Fruit fly (Drosophila melanogaster) whole organism, embryonic: ENCODE results near the gene Spn27A.
A peak's percentile ranks its signal among the peaks of the same experiment; 100 is the strongest.

Source experiments
- Atf-2 ChIP-seq: fragments of 200-800 bp; sonication (Bioruptor generic); optimal IDR thresholded peaks from 2 replicates; lab custom pipeline; 2016; ENCODE audit warnings: missing biosample characterization, missing genetic modification characterization
- Atf3 ChIP-seq: fragments of 200-800 bp; sonication (Bioruptor generic); optimal IDR thresholded peaks from 3 replicates; lab custom pipeline; 2016; ENCODE audit warnings: missing biosample characterization, missing genetic modification characterization
- Bdp1 ChIP-seq: fragments of 200-800 bp; sonication (Bioruptor generic); optimal IDR thresholded peaks from 3 replicates; lab custom pipeline; 2016; ENCODE audit warnings: missing biosample characterization, missing genetic modification characterization
- Bgb ChIP-seq: fragments of 200-800 bp; sonication (Bioruptor generic); IDR thresholded peaks from 2 replicates; pipeline ENCODE4 v1.3.6; 2022; ENCODE audit warnings: missing biosample characterization, missing genetic modification characterization; ENCODE audit not compliant: partially characterized antibody
- CG10431 ChIP-seq: fragments of 200-800 bp; sonication (Bioruptor generic); optimal IDR thresholded peaks from 3 replicates; lab custom pipeline; 2018; ENCODE audit warnings: missing biosample characterization, mild to moderate bottlenecking, missing genetic modification characterization
- CG11560 ChIP-seq: fragments of 200-800 bp; sonication (Bioruptor generic); IDR thresholded peaks from 3 replicates; pipeline ENCODE4 v1.3.6; 2022; ENCODE audit warnings: missing biosample characterization, missing genetic modification characterization
- CG12219 ChIP-seq: fragments of 200-800 bp; sonication (Bioruptor generic); optimal IDR thresholded peaks from 3 replicates; lab custom pipeline; 2018; ENCODE audit warnings: missing biosample characterization, mild to moderate bottlenecking, missing genetic modification characterization
- CG12744 ChIP-seq: fragments of 200-800 bp; sonication (Bioruptor generic); optimal IDR thresholded peaks from 2 replicates; lab custom pipeline; 2016; ENCODE audit warnings: missing biosample characterization, missing genetic modification characterization
- CG13775 ChIP-seq: fragments of 200-800 bp; sonication (Bioruptor generic); optimal IDR thresholded peaks from 3 replicates; lab custom pipeline; 2017; ENCODE audit warnings: missing biosample characterization, mild to moderate bottlenecking, missing genetic modification characterization
- CG17802 ChIP-seq: fragments of 200-800 bp; sonication (Bioruptor generic); optimal IDR thresholded peaks from 2 replicates; lab custom pipeline; 2018; ENCODE audit warnings: missing biosample characterization, mild to moderate bottlenecking, missing genetic modification characterization, moderate library complexity
- CG17912 ChIP-seq: fragments of 200-800 bp; sonication (Bioruptor generic); optimal IDR thresholded peaks from 2 replicates; lab custom pipeline; 2018; ENCODE audit warnings: missing biosample characterization, mild to moderate bottlenecking, missing genetic modification characterization
- CG1792 ChIP-seq: fragments of 200-800 bp; sonication (Bioruptor generic); optimal IDR thresholded peaks from 2 replicates; lab custom pipeline; 2016; ENCODE audit warnings: missing biosample characterization, missing genetic modification characterization
- CG18011 ChIP-seq: fragments of 200-800 bp; sonication (Bioruptor generic); optimal IDR thresholded peaks from 2 replicates; lab custom pipeline; 2017; ENCODE audit warnings: missing biosample characterization, missing genetic modification characterization, mild to moderate bottlenecking, moderate library complexity, missing genotype
- CG18599 ChIP-seq: fragments of 200-800 bp; sonication (Bioruptor generic); optimal IDR thresholded peaks from 3 replicates; lab custom pipeline; 2017; ENCODE audit warnings: missing biosample characterization, missing genetic modification characterization, mild to moderate bottlenecking, moderate library complexity, missing genetic modification reagents
- CG2120 ChIP-seq: fragments of 200-800 bp; sonication (Bioruptor generic); optimal IDR thresholded peaks from 3 replicates; lab custom pipeline; 2016; ENCODE audit warnings: missing biosample characterization, missing genetic modification characterization
- CG2678 ChIP-seq: fragments of 200-800 bp; sonication (Bioruptor generic); optimal IDR thresholded peaks from 3 replicates; lab custom pipeline; 2019; ENCODE audit warnings: missing biosample characterization, mild to moderate bottlenecking, missing genetic modification characterization, moderate library complexity
- CG2889 ChIP-seq: fragments of 200-800 bp; sonication (Bioruptor generic); IDR thresholded peaks from 3 replicates; pipeline ENCODE4 v1.3.6; 2022; ENCODE audit warnings: missing biosample characterization, missing genetic modification characterization
- CG30020 ChIP-seq: fragments of 200-800 bp; optimal IDR thresholded peaks from 2 replicates; lab custom pipeline; 2019; ENCODE audit warnings: missing biosample characterization, mild to moderate bottlenecking, missing genetic modification characterization, moderate library complexity
- CG3065 ChIP-seq: fragments of 200-800 bp; sonication (Bioruptor generic); optimal IDR thresholded peaks from 2 replicates; lab custom pipeline; 2016; ENCODE audit warnings: missing biosample characterization, missing genetic modification characterization
- CG31224 ChIP-seq: fragments of 200-800 bp; sonication (Bioruptor generic); IDR thresholded peaks from 2 replicates; pipeline ENCODE4 v1.3.6; 2022; ENCODE audit warnings: missing biosample characterization, missing genetic modification characterization
- CG4282 ChIP-seq: fragments of 200-800 bp; sonication (Bioruptor generic); optimal IDR thresholded peaks from 2 replicates; lab custom pipeline; 2016; ENCODE audit warnings: missing biosample characterization, missing genetic modification characterization
- CG4820 ChIP-seq: fragments of 200-800 bp; sonication (Bioruptor generic); optimal IDR thresholded peaks from 3 replicates; lab custom pipeline; 2016; ENCODE audit warnings: missing biosample characterization, missing genetic modification characterization
- CG5953 ChIP-seq: fragments of 200-800 bp; sonication (Bioruptor generic); IDR thresholded peaks from 2 replicates; pipeline ENCODE4 v1.3.6; 2022; ENCODE audit warnings: missing biosample characterization, missing genetic modification characterization
- CG9437 ChIP-seq: fragments of 200-800 bp; sonication (Bioruptor generic); optimal IDR thresholded peaks from 2 replicates; lab custom pipeline; 2018; ENCODE audit warnings: missing biosample characterization, mild to moderate bottlenecking, missing genetic modification characterization
- Camta ChIP-seq: fragments of 200-800 bp; sonication (Bioruptor generic); optimal IDR thresholded peaks from 2 replicates; lab custom pipeline; 2016; ENCODE audit warnings: missing biosample characterization, missing genetic modification characterization
- Fer2 ChIP-seq: fragments of 200-800 bp; sonication (Bioruptor generic); optimal IDR thresholded peaks from 2 replicates; lab custom pipeline; 2018; ENCODE audit warnings: missing biosample characterization, mild to moderate bottlenecking, missing genetic modification characterization, moderate library complexity
- Fer3 ChIP-seq: fragments of 200-800 bp; sonication (Bioruptor generic); optimal IDR thresholded peaks from 2 replicates; lab custom pipeline; 2018; ENCODE audit warnings: missing biosample characterization, mild to moderate bottlenecking, missing genetic modification characterization, moderate library complexity
- Gug ChIP-seq: fragments of 200-800 bp; sonication (Bioruptor generic); IDR thresholded peaks from 4 replicates; pipeline ENCODE4 v1.3.6; 2022; ENCODE audit warnings: missing biosample characterization, missing genetic modification characterization
- Hand ChIP-seq: fragments of 200-800 bp; sonication (Bioruptor generic); optimal IDR thresholded peaks from 2 replicates; lab custom pipeline; 2017; ENCODE audit warnings: mild to moderate bottlenecking, missing biosample characterization, missing genetic modification reagents, missing genetic modification characterization
- Hr51 ChIP-seq, 2 experiments: fragments of 200-800 bp; sonication (Bioruptor generic); optimal IDR thresholded peaks; 2 replicates in 1 of 2; 3 replicates in 1 of 2; lab custom pipeline; 2016 to 2018; ENCODE audit warnings: missing biosample characterization in 2 of 2, missing genetic modification characterization in 2 of 2, mild to moderate bottlenecking in 1 of 2, moderate library complexity in 1 of 2
- Lim3 ChIP-seq: fragments of 200-800 bp; sonication (Bioruptor generic); IDR thresholded peaks from 2 replicates; pipeline ENCODE4 v1.3.6; 2022; ENCODE audit warnings: missing biosample characterization, missing genetic modification characterization
- Nf-YA ChIP-seq: fragments of 200-800 bp; sonication (Bioruptor generic); IDR thresholded peaks from 2 replicates; pipeline ENCODE4 v1.3.6; 2022; ENCODE audit warnings: missing biosample characterization, missing genetic modification characterization
- Optix ChIP-seq: fragments of 200-800 bp; sonication (Bioruptor generic); IDR thresholded peaks from 3 replicates; pipeline ENCODE4 v1.3.6; 2022; ENCODE audit warnings: missing biosample characterization, missing genetic modification characterization
- Pdp1 ChIP-seq, 2 experiments: fragments of 200-800 bp; sonication (Bioruptor generic); optimal IDR thresholded peaks; 3 replicates each; lab custom pipeline; 2016; ENCODE audit warnings: missing biosample characterization in 2 of 2, missing genetic modification characterization in 2 of 2, mild to moderate bottlenecking in 1 of 2, moderate library complexity in 1 of 2
- corto ChIP-seq: fragments of 200-800 bp; sonication (Bioruptor generic); optimal IDR thresholded peaks from 2 replicates; lab custom pipeline; 2016; ENCODE audit warnings: missing biosample characterization, mild to moderate bottlenecking, missing genetic modification characterization, moderate library complexity
- crol ChIP-seq: fragments of 200-800 bp; sonication (Bioruptor generic); IDR thresholded peaks from 2 replicates; pipeline ENCODE4 v1.3.6; 2022; ENCODE audit warnings: missing biosample characterization, missing genetic modification characterization
- ems ChIP-seq: fragments of 200-800 bp; sonication (Bioruptor generic); optimal IDR thresholded peaks from 3 replicates; lab custom pipeline; 2016; ENCODE audit warnings: missing biosample characterization, missing genetic modification characterization
- fu2 ChIP-seq: fragments of 200-800 bp; sonication (Bioruptor generic); optimal IDR thresholded peaks from 2 replicates; lab custom pipeline; 2016; ENCODE audit warnings: missing biosample characterization, missing genetic modification characterization
- grn ChIP-seq: fragments of 200-800 bp; sonication (Bioruptor generic); optimal IDR thresholded peaks from 3 replicates; lab custom pipeline; 2017; ENCODE audit warnings: missing biosample characterization, missing genetic modification characterization
- hb ChIP-seq: fragments of 200-800 bp; sonication (Bioruptor generic); IDR thresholded peaks from 3 replicates; pipeline ENCODE4 v1.3.6; 2022; ENCODE audit warnings: missing biosample characterization, missing genetic modification characterization; ENCODE audit not compliant: partially characterized antibody
- jigr1 ChIP-seq: fragments of 200-800 bp; sonication (Bioruptor generic); IDR thresholded peaks from 3 replicates; pipeline ENCODE4 v1.3.6; 2022; ENCODE audit warnings: missing biosample characterization, missing genetic modification characterization
- jumu ChIP-seq: fragments of 200-800 bp; sonication (Bioruptor generic); optimal IDR thresholded peaks from 3 replicates; lab custom pipeline; 2016; ENCODE audit warnings: missing biosample characterization, missing genetic modification characterization
- lbe ChIP-seq: fragments of 200-800 bp; sonication (Bioruptor generic); optimal IDR thresholded peaks from 2 replicates; lab custom pipeline; 2016; ENCODE audit warnings: missing biosample characterization, mild to moderate bottlenecking, missing genetic modification characterization
- lmd ChIP-seq: fragments of 200-800 bp; sonication (Bioruptor generic); IDR thresholded peaks from 2 replicates; pipeline ENCODE4 v1.3.6; 2022; ENCODE audit warnings: missing biosample characterization, missing genetic modification characterization
- mirr ChIP-seq: fragments of 200-800 bp; sonication (Bioruptor generic); optimal IDR thresholded peaks from 3 replicates; lab custom pipeline; 2018; ENCODE audit warnings: missing biosample characterization, mild to moderate bottlenecking, missing genetic modification characterization
- phol ChIP-seq: fragments of 200-800 bp; sonication (Bioruptor generic); optimal IDR thresholded peaks from 3 replicates; lab custom pipeline; 2018; ENCODE audit warnings: missing biosample characterization, mild to moderate bottlenecking, missing genetic modification characterization, moderate library complexity
- pum ChIP-seq: fragments of 200-800 bp; sonication (Bioruptor generic); optimal IDR thresholded peaks from 2 replicates; lab custom pipeline; 2016; ENCODE audit warnings: missing biosample characterization, missing genetic modification characterization
- ro ChIP-seq: fragments of 200-800 bp; sonication (Bioruptor generic); IDR thresholded peaks from 2 replicates; pipeline ENCODE4 v1.3.6; 2022; ENCODE audit warnings: missing biosample characterization, missing genetic modification characterization
- row ChIP-seq: fragments of 200-800 bp; sonication (Bioruptor generic); IDR thresholded peaks from 3 replicates; pipeline ENCODE4 v1.3.6; 2022; ENCODE audit warnings: missing biosample characterization, missing genetic modification characterization
- salm ChIP-seq: fragments of 200-800 bp; sonication (Bioruptor generic); optimal IDR thresholded peaks from 2 replicates; lab custom pipeline; 2018; ENCODE audit warnings: missing biosample characterization, mild to moderate bottlenecking, missing genetic modification characterization
- tup ChIP-seq: fragments of 200-800 bp; sonication (Bioruptor generic); optimal IDR thresholded peaks from 2 replicates; lab custom pipeline; 2016; ENCODE audit warnings: missing biosample characterization, mild to moderate bottlenecking, missing genetic modification characterization, moderate library complexity
- zf30C ChIP-seq: fragments of 200-800 bp; sonication (Bioruptor generic); optimal IDR thresholded peaks from 3 replicates; lab custom pipeline; 2018; ENCODE audit warnings: missing biosample characterization, mild to moderate bottlenecking, missing genetic modification characterization

The Spn27A gene

dm6 chr2L:6698387-6698786 is 25.2 kb upstream of the Spn27A start:
- TF ChIP-seq CG12219 (peak; percentile 34), CG4820 (GFP tag; lab: Kevin White, UChicago) (peak; percentile 36), row (peak; percentile 68), ems (no peak), CG3065 (GFP tag; lab: Kevin White, UChicago) (no peak), Gug (GFP tag; lab: Robert Waterston, UW) (no peak), tup (GFP tag; lab: Kevin White, UChicago) (no peak), CG18599 (GFP tag; lab: Kevin White, UChicago) (peak; percentile 4), CG2678 (tag; lab: Kevin White, UChicago) (peak; percentile 49), Nf-YA (GFP tag; lab: Robert Waterston, UW) (no peak), Bdp1 (GFP tag; lab: Kevin White, UChicago) (no peak), jigr1 (GFP tag; lab: Robert Waterston, UW) (peak; percentile 32; the same call in 1 of the 3 replicates), lmd (peak; percentile 41; the same call in 1 of the 2 replicates), fu2 (GFP tag; lab: Kevin White, UChicago) (no peak), Hr51 (GFP tag; optimal IDR thresholded peaks at IDR 0.05; lab: Kevin White, UChicago) (peak in 1 of 2 experiments; percentile 63), CG17802 (tag; lab: Kevin White, UChicago) (no peak), zf30C (GFP tag; lab: Kevin White, UChicago) (no peak), Optix (GFP tag; lab: Robert Waterston, UW) (no peak), CG2889 (GFP tag; lab: Robert Waterston, UW) (peak; percentile 51; the same call in 1 of the 3 replicates), Fer3 (peak; percentile 22), CG31224 (GFP tag; lab: Robert Waterston, UW) (no peak), salm (tag; lab: Kevin White, UChicago) (no peak), corto (GFP tag; lab: Kevin White, UChicago) (no peak), CG2120 (peak; percentile 47), phol (tag; lab: Kevin White, UChicago) (peak; percentile 49), mirr (GFP tag; lab: Kevin White, UChicago) (no peak), pum (peak; percentile 38), Atf-2 (GFP tag; lab: Kevin White, UChicago) (no peak), CG30020 (tag; lab: Kevin White, UChicago) (no peak), grn (GFP tag; lab: Kevin White, UChicago) (no peak), Hand (no peak), Camta (GFP tag; lab: Kevin White, UChicago) (no peak), CG17912 (GFP tag; lab: Kevin White, UChicago) (no peak), Atf3 (GFP tag; lab: Kevin White, UChicago) (peak; percentile 6), Pdp1 (GFP tag; optimal IDR thresholded peaks at IDR 0.05; lab: Kevin White, UChicago) (peak; percentile 13 to 39), Bgb (GFP tag; lab: Robert Waterston, UW) (no peak), ro (no peak), CG1792 (GFP tag; lab: Kevin White, UChicago) (no peak), Fer2 (no peak), CG5953 (no peak), CG11560 (no peak), Lim3 (GFP tag; lab: Robert Waterston, UW) (no peak), CG13775 (peak; percentile 26), hb (no peak), crol (no peak), CG4282 (GFP tag; lab: Kevin White, UChicago) (no peak), jumu (no peak), CG9437 (GFP tag; lab: Kevin White, UChicago) (no peak), lbe (GFP tag; lab: Kevin White, UChicago) (peak; percentile 40), CG10431 (GFP tag; lab: Kevin White, UChicago) (no peak), CG12744 (GFP tag; lab: Kevin White, UChicago) (no peak), CG18011 (GFP tag; lab: Kevin White, UChicago) (no peak)
